Worm (Caenorhabditis elegans) whole organism, late embryonic: Measurements from ENCODE around the gene noca-2.

Experiments used
- C38D4.7 ChIP-seq: fragments of 200-800 bp; sonication (Bioruptor generic); optimal IDR thresholded peaks from 2 replicates; lab custom pipeline; 2018; ENCODE audit warnings: mild to moderate bottlenecking, missing genetic modification characterization, moderate library complexity, missing compliant biosample characterization
- T23F11.4 ChIP-seq: fragments of 200-800 bp; sonication (Bioruptor generic); optimal IDR thresholded peaks from 2 replicates; lab custom pipeline; 2018; ENCODE audit warnings: mild to moderate bottlenecking, missing genetic modification characterization, missing compliant biosample characterization
- ceh-18 ChIP-seq: sonication (generic microtip); optimal IDR thresholded peaks from 2 replicates; lab custom pipeline; 2016; ENCODE audit warnings: missing genetic modification characterization, missing compliant biosample characterization
- ceh-19 ChIP-seq: fragments of 200-800 bp; sonication (Bioruptor generic); optimal IDR thresholded peaks from 2 replicates; lab custom pipeline; 2018; ENCODE audit warnings: mild to moderate bottlenecking, missing genetic modification characterization, missing compliant biosample characterization
- ceh-2 ChIP-seq: sonication (generic microtip); optimal IDR thresholded peaks from 2 replicates; lab custom pipeline; 2016; ENCODE audit warnings: missing genotype, missing genetic modification characterization, missing compliant biosample characterization
- ceh-22 ChIP-seq: sonication (generic microtip); optimal IDR thresholded peaks from 2 replicates; lab custom pipeline; 2017; ENCODE audit warnings: missing biosample characterization, missing genetic modification characterization
- ceh-24 ChIP-seq: sonication (generic microtip); optimal IDR thresholded peaks from 2 replicates; lab custom pipeline; 2016; ENCODE audit warnings: mild to moderate bottlenecking, missing genetic modification characterization, missing compliant biosample characterization
- ceh-30 ChIP-seq: fragments of 150-350 bp; optimal IDR thresholded peaks from 2 replicates; lab custom pipeline; 2014; ENCODE audit warnings: missing biosample characterization, missing genetic modification characterization
- ceh-34 ChIP-seq: sonication (generic microtip); optimal IDR thresholded peaks from 2 replicates; lab custom pipeline; 2016; ENCODE audit warnings: mild to moderate bottlenecking, missing genetic modification characterization, missing compliant biosample characterization
- ceh-6 ChIP-seq: fragments of 200-800 bp; sonication (Bioruptor generic); optimal IDR thresholded peaks from 2 replicates; lab custom pipeline; 2018; ENCODE audit warnings: mild to moderate bottlenecking, missing genetic modification characterization, missing compliant biosample characterization
- ceh-9 ChIP-seq: sonication (generic microtip); optimal IDR thresholded peaks from 2 replicates; lab custom pipeline; 2016; ENCODE audit warnings: mild to moderate bottlenecking, missing genetic modification characterization, inconsistent platforms, missing compliant biosample characterization
- che-1 ChIP-seq: sonication (generic microtip); optimal IDR thresholded peaks from 2 replicates; lab custom pipeline; 2016; ENCODE audit warnings: mild to moderate bottlenecking, missing genetic modification characterization, missing compliant biosample characterization
- dmd-4 ChIP-seq: sonication (generic microtip); optimal IDR thresholded peaks from 2 replicates; lab custom pipeline; 2016; ENCODE audit warnings: borderline replicate concordance, missing genetic modification characterization, missing compliant biosample characterization
- elt-2 ChIP-seq: sonication (generic microtip); optimal IDR thresholded peaks from 2 replicates; lab custom pipeline; 2016; ENCODE audit warnings: missing genetic modification reagents, missing genetic modification characterization, missing compliant biosample characterization
- ets-4 ChIP-seq: sonication (generic microtip); optimal IDR thresholded peaks from 2 replicates; lab custom pipeline; 2016; ENCODE audit warnings: missing genetic modification characterization, missing compliant biosample characterization
- fax-1 ChIP-seq: sonication (generic microtip); optimal IDR thresholded peaks from 2 replicates; lab custom pipeline; 2016; ENCODE audit warnings: missing genotype, missing genetic modification characterization, missing compliant biosample characterization
- fkh-10 ChIP-seq: fragments of 150-350 bp; optimal IDR thresholded peaks from 2 replicates; lab custom pipeline; 2014; ENCODE audit warnings: missing biosample characterization, missing genetic modification reagents, missing genetic modification characterization
- fkh-6 ChIP-seq: sonication (generic microtip); optimal IDR thresholded peaks from 2 replicates; lab custom pipeline; 2016; ENCODE audit warnings: missing genetic modification characterization, missing compliant biosample characterization
- hlh-13 ChIP-seq: fragments of 200-800 bp; sonication (Bioruptor generic); optimal IDR thresholded peaks from 2 replicates; lab custom pipeline; 2018; ENCODE audit warnings: mild to moderate bottlenecking, missing genetic modification characterization, missing compliant biosample characterization
- hlh-15 ChIP-seq: sonication (generic microtip); optimal IDR thresholded peaks from 2 replicates; lab custom pipeline; 2016; ENCODE audit warnings: missing genetic modification characterization, missing compliant biosample characterization
- hlh-6 ChIP-seq: sonication (generic microtip); optimal IDR thresholded peaks from 2 replicates; lab custom pipeline; 2016; ENCODE audit warnings: missing genotype, missing genetic modification characterization, missing compliant biosample characterization
- lim-6 ChIP-seq: sonication (generic microtip); optimal IDR thresholded peaks from 2 replicates; lab custom pipeline; 2016; ENCODE audit warnings: missing genetic modification characterization, missing compliant biosample characterization
- madf-2 ChIP-seq: sonication (generic microtip); optimal IDR thresholded peaks from 2 replicates; lab custom pipeline; 2017; ENCODE audit warnings: missing genetic modification characterization, missing compliant biosample characterization
- mec-3 ChIP-seq: sonication (generic microtip); optimal IDR thresholded peaks from 2 replicates; lab custom pipeline; 2016; ENCODE audit warnings: borderline replicate concordance, missing genetic modification characterization, missing compliant biosample characterization
- nfya-1 ChIP-seq: sonication (generic microtip); optimal IDR thresholded peaks from 2 replicates; lab custom pipeline; 2017; ENCODE audit warnings: missing genetic modification characterization, mild to moderate bottlenecking, missing compliant biosample characterization, antibody characterized with exemption, moderate library complexity
- nhr-232 ChIP-seq: sonication (generic microtip); optimal IDR thresholded peaks from 2 replicates; lab custom pipeline; 2016; ENCODE audit warnings: missing genetic modification characterization, missing compliant biosample characterization
- npax-4 ChIP-seq: sonication (generic microtip); optimal IDR thresholded peaks from 2 replicates; lab custom pipeline; 2016; ENCODE audit warnings: missing genetic modification characterization, missing compliant biosample characterization
- pat-9 ChIP-seq: fragments of 200-800 bp; sonication (Bioruptor generic); optimal IDR thresholded peaks from 2 replicates; lab custom pipeline; 2018; ENCODE audit warnings: mild to moderate bottlenecking, missing genetic modification characterization, moderate library complexity, missing compliant biosample characterization
- pax-1 ChIP-seq: fragments of 150-350 bp; optimal IDR thresholded peaks from 2 replicates; lab custom pipeline; 2014; ENCODE audit warnings: missing biosample characterization, missing genetic modification characterization
- pha-2 ChIP-seq: sonication (generic microtip); optimal IDR thresholded peaks from 2 replicates; lab custom pipeline; 2017; ENCODE audit warnings: mild to moderate bottlenecking, missing genetic modification characterization, missing compliant biosample characterization
- sdc-2 ChIP-seq: sonication (generic microtip); optimal IDR thresholded peaks from 2 replicates; lab custom pipeline; 2016; ENCODE audit warnings: missing genotype, missing genetic modification characterization, missing compliant biosample characterization
- syd-9 ChIP-seq: sonication (generic microtip); optimal IDR thresholded peaks from 2 replicates; lab custom pipeline; 2016; ENCODE audit warnings: mild to moderate bottlenecking, missing genetic modification characterization, moderate library complexity, missing compliant biosample characterization
- tbx-2 ChIP-seq: sonication (generic microtip); optimal IDR thresholded peaks from 2 replicates; lab custom pipeline; 2016; ENCODE audit warnings: missing genetic modification characterization, missing compliant biosample characterization
- unc-42 ChIP-seq: sonication (generic microtip); optimal IDR thresholded peaks from 2 replicates; lab custom pipeline; 2016; ENCODE audit warnings: missing genotype, missing genetic modification characterization, missing compliant biosample characterization
- unc-86 ChIP-seq: sonication (generic microtip); optimal IDR thresholded peaks from 2 replicates; lab custom pipeline; 2016; ENCODE audit warnings: missing genetic modification characterization, missing compliant biosample characterization

The noca-2 gene

DNA sequence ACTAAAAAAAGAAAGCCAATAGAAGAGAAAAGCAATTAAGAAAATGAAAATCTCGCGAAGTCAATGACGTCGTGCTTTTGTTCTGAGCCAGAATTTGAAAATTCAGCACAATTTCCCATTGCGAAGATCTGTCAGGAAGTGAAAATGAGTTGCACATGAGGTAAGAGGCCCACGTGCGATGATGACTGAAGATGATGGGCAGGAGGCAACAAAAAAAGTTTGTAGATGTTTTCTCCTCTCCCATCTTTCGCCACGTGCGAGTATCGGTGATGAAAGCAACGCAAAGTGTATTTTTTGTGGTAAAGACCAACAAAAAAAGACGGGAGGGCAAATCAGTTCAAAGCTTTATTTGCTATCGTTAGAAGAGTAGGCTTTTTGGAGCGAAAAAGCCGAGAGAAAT, 4.9 kb upstream of the noca-2 start:
- TF ChIP-seq npax-4 (no peak), ceh-6 (no peak), pha-2 (no peak), dmd-4 (tag; lab: Kevin White, UChicago) (no peak), C38D4.7 (no peak), fax-1 (tag; lab: Kevin White, UChicago) (no peak), unc-86 (tag; lab: Kevin White, UChicago) (no peak), fkh-10 (no peak), hlh-6 (no peak), mec-3 (no peak), hlh-15 (tag; lab: Kevin White, UChicago) (no peak), ceh-18 (no peak), ets-4 (tag; lab: Kevin White, UChicago) (no peak), sdc-2 (no peak)
- TF ChIP-seq, all 69 proteins: peak for 0

DNA sequence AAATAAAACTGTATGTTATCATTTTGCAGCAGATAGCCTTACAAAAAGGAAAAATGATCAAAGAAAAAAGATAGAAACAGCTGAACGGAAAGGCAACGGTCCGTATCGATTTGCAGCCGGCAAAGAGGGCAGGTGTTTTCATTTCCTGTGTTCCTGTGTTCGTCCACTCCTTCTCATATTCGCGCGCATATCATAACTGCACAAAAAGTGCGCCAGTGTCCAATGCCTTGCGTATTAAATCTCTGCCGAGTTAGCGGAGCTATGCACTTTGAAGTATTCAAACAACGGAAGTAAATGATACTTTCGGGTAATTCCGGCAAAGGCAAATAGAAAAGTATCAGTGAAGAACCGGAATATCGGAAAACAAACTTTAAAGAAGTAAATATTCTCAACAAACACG, 4.4 kb upstream of the noca-2 start:
- TF ChIP-seq ceh-34 (tag; lab: Kevin White, UChicago), result peak; percentile 31
- peak; percentile 48 for TF ChIP-seq elt-2 (tag; lab: Kevin White, UChicago)
- TF ChIP-seq ceh-19 (GFP tag; lab: Kevin White, UChicago), result peak; percentile 4
- TF ChIP-seq nhr-232 (tag; lab: Kevin White, UChicago), result peak; percentile 2
- peak; percentile 10 for TF ChIP-seq tbx-2 (tag; lab: Kevin White, UChicago)
- peak; percentile 47 for TF ChIP-seq ceh-6
- no peak for TF ChIP-seq pat-9
- TF ChIP-seq lim-6 (tag; lab: Kevin White, UChicago), result no peak
- no peak for TF ChIP-seq nfya-1 (tag; lab: Kevin White, UChicago)
- peak; percentile 18 for TF ChIP-seq che-1

DNA sequence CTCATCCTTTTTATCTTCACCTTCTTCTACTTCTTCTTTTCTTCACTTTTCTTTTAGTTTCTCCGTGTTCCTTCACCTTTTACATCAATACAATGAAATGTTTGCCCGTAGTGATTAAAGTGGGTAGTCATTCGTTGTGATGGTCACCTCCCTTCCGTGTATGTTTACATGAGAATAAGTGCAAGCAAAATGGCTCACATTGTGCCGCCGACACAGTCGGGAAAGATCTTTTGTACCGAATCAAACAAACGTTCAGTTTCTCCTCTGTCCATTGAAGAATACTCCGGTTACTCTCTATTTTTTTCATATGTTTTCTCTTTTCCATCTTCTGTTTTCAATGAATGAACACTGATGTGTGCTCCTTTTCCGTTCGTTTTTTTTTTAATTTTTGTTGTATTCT, 2.7 kb upstream of the noca-2 start:
- TF ChIP-seq hlh-15 (tag; lab: Kevin White, UChicago) (no peak), hlh-13 (no peak), ceh-9 (no peak), pax-1 (no peak), ceh-22 (tag; lab: Kevin White, UChicago) (no peak)

DNA sequence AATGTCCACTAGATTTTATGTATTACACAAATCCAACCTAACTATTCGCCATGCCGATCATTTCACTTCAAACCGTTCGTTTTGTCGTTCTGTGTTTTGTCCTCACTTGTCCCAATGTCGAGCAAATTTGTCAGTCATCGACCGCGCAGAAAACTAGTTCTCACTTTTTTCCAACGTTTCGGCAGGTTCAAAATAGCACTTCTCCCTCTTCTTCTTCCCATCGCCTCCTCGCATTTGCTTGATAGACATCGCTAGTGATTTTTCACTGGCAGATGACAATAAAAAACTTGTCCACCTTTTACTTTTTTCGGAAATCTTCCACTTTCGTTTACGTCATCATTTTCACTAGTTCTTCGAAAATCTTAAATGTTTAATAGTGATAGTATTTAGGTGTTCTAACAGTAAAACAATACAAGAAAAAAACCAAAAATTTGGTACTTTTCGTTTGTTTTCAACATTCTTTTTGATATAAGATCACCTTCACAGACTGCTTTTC, 1.4 kb upstream of the noca-2 start:
- TF ChIP-seq madf-2 (tag; lab: Kevin White, UChicago) (no peak), nfya-1 (tag; lab: Kevin White, UChicago) (no peak), ceh-30 (no peak), ceh-24 (no peak), fkh-6 (tag; lab: Kevin White, UChicago) (no peak), T23F11.4 (GFP tag; lab: Kevin White, UChicago) (no peak), ceh-19 (GFP tag; lab: Kevin White, UChicago) (no peak), unc-42 (tag; lab: Kevin White, UChicago) (no peak), ceh-18 (no peak)

DNA sequence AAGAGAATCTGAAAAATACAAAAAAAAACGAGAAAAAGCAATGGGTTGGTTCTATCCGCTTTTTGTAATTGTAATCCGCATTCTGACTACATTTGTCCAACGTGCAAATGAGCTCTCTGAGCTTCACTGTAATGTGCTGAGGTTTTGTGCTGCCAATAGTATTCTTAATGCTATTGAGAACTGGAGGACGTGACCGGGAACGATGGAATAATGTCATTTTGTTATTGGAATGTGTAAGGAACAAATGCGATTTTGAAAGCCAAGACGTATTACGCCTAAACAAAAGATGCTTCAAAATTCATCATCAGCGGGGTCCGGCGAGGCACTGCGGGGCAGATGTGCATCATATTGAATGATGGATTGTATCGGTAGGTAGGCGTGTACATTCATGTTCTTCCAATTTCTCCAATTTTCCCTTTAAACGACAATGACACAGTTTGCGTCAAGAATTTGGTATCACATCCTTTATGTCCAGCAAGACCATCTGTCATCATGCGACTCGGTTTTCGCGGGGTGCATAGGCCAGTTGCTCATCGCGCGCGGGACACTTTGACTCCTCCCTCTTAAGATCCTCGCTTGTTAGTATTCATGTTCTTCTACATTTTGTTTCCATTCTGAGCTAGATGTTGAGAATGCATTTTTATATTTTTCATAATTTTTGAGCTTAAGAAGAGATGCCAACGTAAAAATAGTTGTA, 6.3 kb downstream of the noca-2 start:
- TF ChIP-seq syd-9 (tag; lab: Kevin White, UChicago), result no peak
- TF ChIP-seq ceh-2 (tag; lab: Kevin White, UChicago), result no peak
- peak; percentile 44 for TF ChIP-seq unc-42 (tag; lab: Kevin White, UChicago)
- TF ChIP-seq, all 69 proteins: peak for 1
